Worm (Caenorhabditis elegans) whole organism, L4 larva: ENCODE results near the gene ifbp-1.

Experiments
- D1046.2 ChIP-seq: fragments of 200-800 bp; sonication (Bioruptor generic); IDR thresholded peaks from 2 replicates; pipeline ENCODE4 v1.3.6; 2022; ENCODE audit warnings: missing genetic modification characterization, missing compliant biosample characterization
- Y105C5A.15 ChIP-seq: fragments of 200-800 bp; sonication (Bioruptor generic); IDR thresholded peaks from 2 replicates; pipeline ENCODE4 v1.3.6; 2022; ENCODE audit warnings: missing genetic modification characterization, missing compliant biosample characterization
- ZK546.5 ChIP-seq, 2 experiments: sonication (generic microtip); optimal IDR thresholded peaks; 2 replicates each; lab custom pipeline; 2017; ENCODE audit warnings: missing biosample characterization in 2 of 2, missing genetic modification characterization in 2 of 2
- ceh-20 ChIP-seq: fragments of 200-800 bp; sonication (Bioruptor generic); IDR thresholded peaks from 2 replicates; pipeline ENCODE4 v1.3.6; 2022; ENCODE audit warnings: missing genetic modification reagents, missing genetic modification characterization, missing compliant biosample characterization
- ceh-44 ChIP-seq: fragments of 200-800 bp; sonication (Bioruptor generic); IDR thresholded peaks from 2 replicates; pipeline ENCODE4 v1.3.6; 2022; ENCODE audit warnings: missing genetic modification reagents, missing genetic modification characterization, missing compliant biosample characterization
- ceh-62 ChIP-seq: sonication (generic microtip); optimal IDR thresholded peaks from 2 replicates; lab custom pipeline; 2017; ENCODE audit warnings: missing biosample characterization, missing genetic modification characterization
- ctbp-1 ChIP-seq: fragments of 200-800 bp; sonication (Bioruptor generic); IDR thresholded peaks from 2 replicates; pipeline ENCODE4 v1.3.6; 2022; ENCODE audit warnings: missing genetic modification reagents, missing genetic modification characterization, missing compliant biosample characterization
- daf-16 ChIP-seq, 3 experiments: sonication (generic microtip); optimal IDR thresholded peaks; 2 replicates each; lab custom pipeline; 2016 to 2017; ENCODE audit warnings: missing genetic modification characterization in 3 of 3, missing genetic modification reagents in 3 of 3, mild to moderate bottlenecking in 2 of 3, missing compliant biosample characterization in 2 of 3, missing biosample characterization in 1 of 3, moderate library complexity in 1 of 3
- dmd-9 ChIP-seq: fragments of 200-800 bp; sonication (Bioruptor generic); IDR thresholded peaks from 2 replicates; pipeline ENCODE4 v1.3.6; 2022; ENCODE audit warnings: missing genetic modification reagents, missing genetic modification characterization, missing compliant biosample characterization
- duxl-1 ChIP-seq: sonication (generic microtip); optimal IDR thresholded peaks from 2 replicates; lab custom pipeline; 2016; ENCODE audit warnings: mild to moderate bottlenecking, missing genetic modification characterization, moderate library complexity, missing compliant biosample characterization; ENCODE audit not compliant: poor library complexity
- egl-27 ChIP-seq: sonication (generic microtip); optimal IDR thresholded peaks from 3 replicates; lab custom pipeline; 2017; ENCODE audit warnings: missing biosample characterization, missing genetic modification reagents, missing genetic modification characterization
- egl-43 ChIP-seq: fragments of 200-800 bp; sonication (Bioruptor generic); IDR thresholded peaks from 2 replicates; pipeline ENCODE4 v1.3.6; 2022; ENCODE audit warnings: missing genetic modification reagents, missing genetic modification characterization, missing compliant biosample characterization
- fos-1 ChIP-seq: fragments of 150-350 bp; optimal IDR thresholded peaks from 2 replicates; lab custom pipeline; 2014; ENCODE audit warnings: missing biosample characterization, missing genetic modification characterization
- gei-8 ChIP-seq: fragments of 200-800 bp; sonication (Bioruptor generic); optimal IDR thresholded peaks from 2 replicates; lab custom pipeline; 2018; ENCODE audit warnings: mild to moderate bottlenecking, missing genetic modification characterization, missing compliant biosample characterization
- hif-1 ChIP-seq, 2 experiments: sonication (generic microtip); optimal IDR thresholded peaks; 2 replicates each; lab custom pipeline; 2016 to 2017; ENCODE audit warnings: missing compliant biosample characterization in 2 of 2, missing genetic modification characterization in 2 of 2, missing genetic modification reagents in 2 of 2, missing genotype in 2 of 2, mild to moderate bottlenecking in 1 of 2
- hlh-11 ChIP-seq: fragments of 200-800 bp; sonication (Bioruptor generic); optimal IDR thresholded peaks from 2 replicates; lab custom pipeline; 2018; ENCODE audit warnings: mild to moderate bottlenecking, missing genetic modification characterization, missing compliant biosample characterization
- hlh-30 ChIP-seq: sonication (generic microtip); optimal IDR thresholded peaks from 2 replicates; lab custom pipeline; 2017; ENCODE audit warnings: antibody characterized with exemption, mild to moderate bottlenecking, missing genetic modification characterization, missing compliant biosample characterization; ENCODE audit not compliant: insufficient read depth
- hmg-1.1 ChIP-seq: fragments of 200-800 bp; sonication (Bioruptor generic); IDR thresholded peaks from 2 replicates; pipeline ENCODE4 v1.3.6; 2022; ENCODE audit warnings: missing genetic modification reagents, missing genetic modification characterization, missing compliant biosample characterization
- lin-1 ChIP-seq: fragments of 200-800 bp; sonication (Bioruptor generic); IDR thresholded peaks from 2 replicates; pipeline ENCODE4 v1.3.6; 2022; ENCODE audit warnings: missing genetic modification reagents, missing genetic modification characterization, missing compliant biosample characterization
- lsy-2 ChIP-seq, 2 experiments: fragments of 150-350 bp in 1 of 2; sonication (generic microtip) in 1 of 2; optimal IDR thresholded peaks; 2 replicates each; lab custom pipeline; 2014 to 2017; ENCODE audit warnings: missing biosample characterization in 2 of 2, missing genetic modification characterization in 2 of 2
- madf-5 ChIP-seq, 2 experiments: fragments of 200-800 bp; sonication (Bioruptor generic); IDR thresholded peaks; 2 replicates each; pipeline ENCODE4 v1.3.6; 2022; ENCODE audit warnings: missing compliant biosample characterization in 2 of 2, missing genetic modification characterization in 2 of 2
- mdl-1 ChIP-seq, 2 experiments: fragments of 150-350 bp in 1 of 2; sonication (generic microtip) in 1 of 2; optimal IDR thresholded peaks; 2 replicates each; lab custom pipeline; 2014 to 2017; ENCODE audit warnings: missing biosample characterization in 2 of 2, missing genetic modification characterization in 2 of 2
- mdt-29 ChIP-seq: fragments of 200-800 bp; sonication (Bioruptor generic); IDR thresholded peaks from 2 replicates; pipeline ENCODE4 v1.3.6; 2022; ENCODE audit warnings: missing genetic modification reagents, missing genetic modification characterization, missing compliant biosample characterization
- mes-2 ChIP-seq: sonication (generic microtip); optimal IDR thresholded peaks from 2 replicates; lab custom pipeline; 2016; ENCODE audit warnings: missing genotype, mild to moderate bottlenecking, missing genetic modification characterization, missing compliant biosample characterization; ENCODE audit not compliant: poor library complexity, severe bottlenecking
- mxl-2 ChIP-seq: fragments of 200-800 bp; sonication (Bioruptor generic); conservative IDR thresholded peaks from 2 replicates; pipeline ENCODE4 v1.3.6; 2022; ENCODE audit warnings: missing genetic modification reagents, missing genetic modification characterization, missing compliant biosample characterization
- nhr-10 ChIP-seq: fragments of 150-350 bp; optimal IDR thresholded peaks from 2 replicates; lab custom pipeline; 2014; ENCODE audit warnings: missing biosample characterization, missing genetic modification characterization
- nhr-11 ChIP-seq: fragments of 150-350 bp; optimal IDR thresholded peaks from 2 replicates; lab custom pipeline; 2014; ENCODE audit warnings: missing biosample characterization, missing genetic modification characterization
- nhr-25 ChIP-seq: sonication (generic microtip); optimal IDR thresholded peaks from 2 replicates; lab custom pipeline; 2017; ENCODE audit warnings: missing genetic modification characterization, mild to moderate bottlenecking, missing compliant biosample characterization, antibody characterized with exemption, moderate library complexity, borderline replicate concordance; ENCODE audit not compliant: insufficient read depth
- nhr-28 ChIP-seq: fragments of 150-350 bp; optimal IDR thresholded peaks from 2 replicates; lab custom pipeline; 2014; ENCODE audit warnings: missing biosample characterization, missing genetic modification characterization
- php-3 ChIP-seq: fragments of 200-800 bp; sonication (Bioruptor generic); IDR thresholded peaks from 2 replicates; pipeline ENCODE4 v1.3.6; 2022; ENCODE audit warnings: missing genetic modification reagents, missing genetic modification characterization, missing compliant biosample characterization
- saeg-2 ChIP-seq: fragments of 200-800 bp; sonication (Bioruptor generic); IDR thresholded peaks from 2 replicates; pipeline ENCODE4 v1.3.6; 2022; ENCODE audit warnings: missing genetic modification reagents, missing genetic modification characterization, missing compliant biosample characterization
- set-16 ChIP-seq: fragments of 200-800 bp; sonication (Bioruptor generic); IDR thresholded peaks from 2 replicates; pipeline ENCODE4 v1.3.6; 2022; ENCODE audit warnings: missing genetic modification reagents, missing genetic modification characterization, missing compliant biosample characterization
- spr-1 ChIP-seq: sonication (generic microtip); optimal IDR thresholded peaks from 2 replicates; lab custom pipeline; 2016; ENCODE audit warnings: mild to moderate bottlenecking, missing genetic modification characterization, missing compliant biosample characterization
- tag-97 ChIP-seq: fragments of 200-800 bp; sonication (Bioruptor generic); IDR thresholded peaks from 2 replicates; pipeline ENCODE4 v1.3.6; 2022; ENCODE audit warnings: missing genetic modification characterization, missing compliant biosample characterization
- tra-1 ChIP-seq: fragments of 200-800 bp; sonication (Bioruptor generic); IDR thresholded peaks from 2 replicates; pipeline ENCODE4 v1.3.6; 2022; ENCODE audit warnings: missing genetic modification reagents, missing genetic modification characterization, missing compliant biosample characterization
- unc-39 ChIP-seq: sonication (generic microtip); optimal IDR thresholded peaks from 2 replicates; lab custom pipeline; 2017; ENCODE audit warnings: missing biosample characterization, missing genetic modification characterization
- unc-62 ChIP-seq, 3 experiments: fragments of 150-350 bp in 1 of 3; sonication (generic microtip); optimal IDR thresholded peaks in 2 of 3; peaks in 1 of 3; 1 replicate in 1 of 3; 2 replicates in 2 of 3; lab custom pipeline; 2014 to 2017; ENCODE audit warnings: missing biosample characterization in 3 of 3, missing genetic modification characterization in 3 of 3, missing genetic modification reagents in 3 of 3, missing genotype in 1 of 3
- vab-7 ChIP-seq: fragments of 200-800 bp; sonication (Bioruptor generic); IDR thresholded peaks from 2 replicates; pipeline ENCODE4 v1.3.6; 2022; ENCODE audit warnings: missing genetic modification reagents, missing genetic modification characterization, missing compliant biosample characterization
- zag-1 ChIP-seq: fragments of 150-350 bp; optimal IDR thresholded peaks from 2 replicates; lab custom pipeline; 2014; ENCODE audit warnings: missing biosample characterization, missing genetic modification characterization
- zfp-2 ChIP-seq: sonication (generic microtip); optimal IDR thresholded peaks from 2 replicates; lab custom pipeline; 2016; ENCODE audit warnings: mild to moderate bottlenecking, missing genetic modification characterization, missing compliant biosample characterization
- zip-11 ChIP-seq: fragments of 200-800 bp; sonication (Bioruptor generic); IDR thresholded peaks from 2 replicates; pipeline ENCODE4 v1.3.6; 2022; ENCODE audit warnings: missing genetic modification characterization, missing compliant biosample characterization
- zip-2 ChIP-seq: fragments of 150-350 bp; optimal IDR thresholded peaks from 2 replicates; lab custom pipeline; 2014; ENCODE audit warnings: missing biosample characterization, missing genetic modification characterization
- ztf-7 ChIP-seq: fragments of 150-350 bp; optimal IDR thresholded peaks from 2 replicates; lab custom pipeline; 2014; ENCODE audit warnings: missing biosample characterization, missing genetic modification characterization

ifbp-1 gene

DNA sequence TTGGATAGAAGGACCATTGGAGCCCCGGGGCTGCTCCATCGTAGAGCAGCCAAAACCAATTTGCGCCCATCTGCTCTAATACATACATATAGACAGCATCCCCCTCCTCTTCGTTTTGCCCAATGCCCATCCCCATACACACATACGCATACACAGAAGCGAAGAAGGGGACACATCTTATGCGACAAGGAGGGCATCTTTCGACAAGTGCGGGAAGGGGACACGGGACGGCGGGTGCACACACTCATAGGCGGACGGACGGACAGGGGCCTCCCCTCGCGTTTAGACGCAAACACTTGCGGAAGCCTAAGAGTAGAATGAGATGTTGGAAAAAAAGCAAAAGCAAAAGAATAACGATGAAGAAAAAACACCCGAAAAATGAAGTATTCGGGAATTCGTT is 16.4 kb upstream of the ifbp-1 start:
- TF ChIP-seq nhr-28 (no peak), hmg-1.1 (GFP tag; lab: Robert Waterston, UW) (peak; percentile 28), vab-7 (0 out of 2 replicates have a peak, but pooled peaks have one; percentile 7), fos-1 (no peak), mes-2 (tag; lab: Kevin White, UChicago) (peak; percentile 15), gei-8 (GFP tag; lab: Kevin White, UChicago) (peak; percentile 4), madf-5 (GFP tag; IDR thresholded peaks at IDR 0.05; lab: Robert Waterston, UW) (0 out of 4 replicates have a peak, but pooled peaks of 1 of the 2 experiments have one; percentile 41), ctbp-1 (0 out of 2 replicates have a peak, but pooled peaks have one; percentile 43)

DNA sequence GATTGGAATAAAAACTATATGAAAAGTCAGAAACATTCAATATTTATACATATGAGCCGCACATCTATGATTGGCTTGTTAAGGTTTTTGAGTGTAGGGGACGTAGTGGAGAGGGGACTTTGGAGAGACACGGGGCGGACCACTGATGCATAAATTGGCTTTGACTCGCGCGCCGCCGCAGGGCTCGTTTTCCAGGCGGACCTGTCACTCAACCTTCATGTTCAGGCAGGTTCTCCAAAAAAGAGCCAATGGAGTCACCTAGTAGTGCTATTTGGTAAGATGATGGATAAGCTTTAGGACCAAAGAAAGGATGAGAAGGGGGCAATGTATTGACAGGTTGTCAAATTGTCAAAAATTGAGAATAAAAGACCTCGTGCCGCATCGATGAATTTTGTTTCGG is 14.9 kb upstream of the ifbp-1 start:
- TF ChIP-seq zag-1 (tag; lab: Kevin White, UChicago): no peak
- TF ChIP-seq dmd-9 (GFP tag; lab: Robert Waterston, UW): no peak
- no peak for TF ChIP-seq hlh-30
- no peak for TF ChIP-seq hlh-11 (tag; lab: Kevin White, UChicago)
- no peak for TF ChIP-seq ctbp-1
- 0 out of 2 replicates have a peak, but pooled peaks have one; percentile 12 for TF ChIP-seq ceh-20 (GFP tag; lab: Robert Waterston, UW)
- peak in 1 of 2 experiments; percentile 82 for TF ChIP-seq unc-62 (GFP tag; optimal IDR thresholded peaks at IDR 0.05 in 1 of 2; lab: Kevin White, UChicago)
- no peak for TF ChIP-seq unc-62 (tag; optimal IDR thresholded peaks at IDR 0.05; lab: Kevin White, UChicago)
- no peak for TF ChIP-seq php-3 (GFP tag; lab: Robert Waterston, UW)
- TF ChIP-seq egl-43 (GFP tag; lab: Robert Waterston, UW): peak; percentile 55; the same call in 1 of the 2 replicates
- TF ChIP-seq ztf-7 (tag; lab: Kevin White, UChicago): no peak
- no peak for TF ChIP-seq ceh-62 (tag; lab: Kevin White, UChicago)
- no peak for TF ChIP-seq lsy-2 (tag; optimal IDR thresholded peaks at IDR 0.05; lab: Kevin White, UChicago)
- TF ChIP-seq mdt-29 (GFP tag; lab: Robert Waterston, UW): no peak
- TF ChIP-seq ZK546.5 (tag; optimal IDR thresholded peaks at IDR 0.05; lab: Kevin White, UChicago): no peak
- 0 out of 2 replicates have a peak, but pooled peaks have one; percentile 16 for TF ChIP-seq set-16 (GFP tag; lab: Robert Waterston, UW)
- TF ChIP-seq lin-1 (GFP tag; lab: Robert Waterston, UW): no peak
- no peak for TF ChIP-seq unc-39
- TF ChIP-seq, all 104 proteins: peak for 4

DNA sequence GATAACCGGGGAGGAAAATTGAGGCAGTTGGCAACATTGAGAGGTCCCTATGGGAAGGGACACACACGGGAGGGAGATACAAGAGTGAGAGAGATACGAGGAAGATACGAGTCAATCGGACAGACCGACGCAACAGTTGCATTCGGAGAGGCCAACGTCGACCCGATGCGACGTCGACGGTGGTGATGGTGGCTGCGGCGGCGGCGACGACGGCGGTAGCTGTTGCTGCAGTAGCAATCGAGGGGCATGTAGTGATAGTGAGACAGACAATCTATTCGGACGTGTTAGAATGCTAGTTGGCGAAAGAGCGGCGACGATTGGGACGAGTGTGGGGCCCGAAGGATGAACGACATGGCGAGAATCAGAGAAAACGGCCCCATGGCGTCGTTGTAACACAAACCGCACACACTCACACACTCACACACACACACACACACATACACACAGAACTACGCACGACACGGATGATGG is 13.3 kb upstream of the ifbp-1 start:
- TF ChIP-seq nhr-10 (no peak), dmd-9 (GFP tag; lab: Robert Waterston, UW) (no peak), gei-8 (GFP tag; lab: Kevin White, UChicago) (peak; percentile 8), ctbp-1 (peak; percentile 41; the same call in 1 of the 2 replicates), madf-5 (GFP tag; IDR thresholded peaks at IDR 0.05; lab: Robert Waterston, UW) (no peak), ceh-44 (GFP tag; lab: Robert Waterston, UW) (no peak), daf-16 (GFP tag; optimal IDR thresholded peaks at IDR 0.05; lab: Kevin White, UChicago) (no peak), daf-16 (tag; optimal IDR thresholded peaks at IDR 0.05; lab: Kevin White, UChicago) (no peak), hif-1 (tag; optimal IDR thresholded peaks at IDR 0.05; lab: Kevin White, UChicago) (peak in 1 of 2 experiments; percentile 8), zag-1 (tag; lab: Kevin White, UChicago) (no peak), Y105C5A.15 (GFP tag; lab: Robert Waterston, UW) (no peak), tag-97 (GFP tag; lab: Robert Waterston, UW) (no peak), nhr-11 (tag; lab: Kevin White, UChicago) (peak; percentile 20), php-3 (GFP tag; lab: Robert Waterston, UW) (no peak), mxl-2 (no peak), zip-11 (GFP tag; lab: Robert Waterston, UW) (no peak), duxl-1 (tag; lab: Kevin White, UChicago) (no peak), zfp-2 (tag; lab: Kevin White, UChicago) (no peak), ceh-20 (GFP tag; lab: Robert Waterston, UW) (no peak), saeg-2 (GFP tag; lab: Robert Waterston, UW) (no peak), mdl-1 (tag; optimal IDR thresholded peaks at IDR 0.05; lab: Kevin White, UChicago) (peak in 1 of 2 experiments; percentile 56), mes-2 (tag; lab: Kevin White, UChicago) (no peak), unc-39 (no peak), nhr-25 (no peak), egl-27 (tag; lab: Kevin White, UChicago) (no peak), ztf-7 (tag; lab: Kevin White, UChicago) (no peak), unc-62 (GFP tag; optimal IDR thresholded peaks at IDR 0.05 in 1 of 2; lab: Kevin White, UChicago) (peak in 1 of 2 experiments; percentile 85), unc-62 (tag; optimal IDR thresholded peaks at IDR 0.05; lab: Kevin White, UChicago) (no peak), zip-2 (tag; lab: Kevin White, UChicago) (no peak), tra-1 (GFP tag; lab: Robert Waterston, UW) (no peak), D1046.2 (GFP tag; lab: Robert Waterston, UW) (0 out of 2 replicates have a peak, but pooled peaks have one; percentile 9), spr-1 (tag; lab: Kevin White, UChicago) (no peak)
